Worm (Caenorhabditis elegans): ENCODE results near the gene F54E4.2.

Gene F54E4.2

DNA sequence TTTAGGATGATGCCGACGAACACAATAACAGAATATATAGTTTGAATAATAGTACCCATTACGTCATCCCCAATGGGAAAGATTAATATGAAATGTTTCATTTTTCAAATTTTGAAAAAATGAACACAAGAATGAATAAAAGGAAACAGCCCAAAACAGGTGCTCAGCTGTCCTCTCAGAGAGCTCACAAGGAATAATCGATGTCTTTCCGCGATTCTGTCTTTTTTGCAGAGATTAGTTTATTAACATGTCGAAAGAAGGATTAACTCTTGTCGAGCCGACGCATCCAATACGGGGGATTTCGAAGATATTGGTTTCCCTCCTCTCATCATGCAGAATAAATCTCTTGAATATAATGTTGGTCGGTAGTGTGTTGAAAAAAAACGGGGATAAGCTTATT, at the start of gene F54E4.2:
TSS of gene F54E4.2 (minus strand) at position 101 of the 400 bp plus-strand sequence.
- no peak for TF ChIP-seq klf-2 (GFP tag; conservative IDR thresholded peaks at IDR 0.05)
- TF ChIP-seq ref-1 (GFP tag; conservative IDR thresholded peaks at IDR 0.05): no peak
- no peak for TF ChIP-seq tab-1 (GFP tag; IDR thresholded peaks at IDR 0.05)
- no peak for TF ChIP-seq med-1 (GFP tag; optimal IDR thresholded peaks at IDR 0.05; ENCODE audit: insufficient read depth)
- TF ChIP-seq T22C8.4 (GFP tag; IDR thresholded peaks at IDR 0.05): no peak
- TF ChIP-seq flt-1 (GFP tag; IDR thresholded peaks at IDR 0.05): no peak
- TF ChIP-seq ztf-23 (GFP tag; IDR thresholded peaks at IDR 0.05): no peak
- TF ChIP-seq ztf-29 (GFP tag; IDR thresholded peaks at IDR 0.05): no peak
- no peak for TF ChIP-seq cog-1 (tag; optimal IDR thresholded peaks at IDR 0.05)

DNA sequence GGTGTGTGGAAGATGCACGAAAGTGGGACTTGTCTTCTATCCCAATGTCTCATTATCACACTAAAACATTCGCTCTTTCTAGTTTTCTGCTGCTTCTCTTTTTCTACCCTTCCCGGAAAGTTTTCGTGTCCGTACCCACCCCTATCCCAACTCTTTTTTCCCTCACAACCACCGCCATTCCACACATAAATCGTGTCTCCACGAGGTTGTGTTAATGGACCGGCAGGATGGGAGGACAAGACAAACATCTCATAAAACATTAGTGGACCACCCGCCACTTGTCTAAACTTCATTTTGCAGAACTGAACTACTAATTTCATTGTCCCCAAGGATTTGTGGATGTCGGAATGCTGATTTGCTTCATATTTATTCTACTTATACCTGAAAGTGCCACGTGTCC, 45.3 kb upstream of the F54E4.2 start, which contains the start of gene slt-1:
TSS of gene slt-1 (plus strand) at position 301 of the 400 bp plus-strand sequence.
- TF ChIP-seq klf-2 (GFP tag; conservative IDR thresholded peaks at IDR 0.05) (no peak), ztf-23 (GFP tag; IDR thresholded peaks at IDR 0.05) (no peak), ref-1 (GFP tag; conservative IDR thresholded peaks at IDR 0.05) (no peak), tab-1 (GFP tag; IDR thresholded peaks at IDR 0.05) (no peak), med-1 (GFP tag; optimal IDR thresholded peaks at IDR 0.05; ENCODE audit: insufficient read depth) (no peak), T22C8.4 (GFP tag; IDR thresholded peaks at IDR 0.05) (no peak), ztf-29 (GFP tag; IDR thresholded peaks at IDR 0.05) (no peak), cog-1 (tag; optimal IDR thresholded peaks at IDR 0.05) (no peak), flt-1 (GFP tag; IDR thresholded peaks at IDR 0.05) (no peak)

DNA sequence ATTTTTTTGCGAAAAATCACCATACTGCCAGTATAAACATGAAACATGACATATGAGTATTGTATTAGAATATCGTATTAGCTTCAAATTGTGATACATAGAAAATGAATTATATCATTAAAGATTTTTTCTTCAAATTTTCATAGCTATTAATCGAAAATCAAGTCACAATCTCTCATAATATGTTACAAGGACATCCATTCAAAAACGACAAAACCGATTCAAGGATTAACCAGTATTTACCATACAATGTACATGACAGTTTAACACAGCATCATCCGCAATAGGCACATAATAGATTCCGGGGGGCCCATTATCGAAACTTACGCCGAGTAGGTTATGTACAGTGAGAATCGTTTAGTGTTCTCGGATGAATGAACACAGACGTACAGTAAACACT, 42.6 kb upstream of the F54E4.2 start:
- TF ChIP-seq cog-1 (tag; optimal IDR thresholded peaks at IDR 0.05): no peak
- no peak for TF ChIP-seq flt-1 (GFP tag; IDR thresholded peaks at IDR 0.05)
- no peak for TF ChIP-seq klf-2 (GFP tag; conservative IDR thresholded peaks at IDR 0.05)
- TF ChIP-seq tab-1 (GFP tag; IDR thresholded peaks at IDR 0.05): no peak
- no peak for TF ChIP-seq med-1 (GFP tag; optimal IDR thresholded peaks at IDR 0.05; ENCODE audit: insufficient read depth)
- TF ChIP-seq ztf-29 (GFP tag; IDR thresholded peaks at IDR 0.05): no peak
- TF ChIP-seq ztf-23 (GFP tag; IDR thresholded peaks at IDR 0.05): no peak
- TF ChIP-seq ref-1 (GFP tag; conservative IDR thresholded peaks at IDR 0.05): no peak
- TF ChIP-seq T22C8.4 (GFP tag; IDR thresholded peaks at IDR 0.05): no peak

DNA sequence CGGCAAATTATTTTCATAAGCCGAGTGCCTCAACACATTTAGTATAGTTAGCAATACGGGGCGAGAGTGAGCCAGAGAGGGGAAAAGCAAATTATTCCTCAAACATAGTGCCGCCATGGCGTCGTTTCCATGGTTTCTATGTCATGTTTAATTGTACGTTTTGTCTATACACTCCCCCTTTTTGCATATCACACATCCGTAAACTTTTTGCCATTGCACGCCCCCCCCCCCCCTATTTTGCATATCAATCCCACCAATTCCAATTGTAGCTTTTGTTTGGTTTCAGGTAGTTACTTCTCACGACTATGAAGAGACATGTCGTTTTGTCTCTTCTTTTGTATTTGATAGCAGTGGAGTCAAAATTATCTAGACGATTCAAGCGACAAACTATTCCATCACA, 35.3 kb upstream of the F54E4.2 start, which contains the start of gene C26G2.2:
TSS of gene C26G2.2 (plus strand) at position 301 of the 400 bp plus-strand sequence.
- no peak for TF ChIP-seq ztf-23 (GFP tag; IDR thresholded peaks at IDR 0.05)
- TF ChIP-seq T22C8.4 (GFP tag; IDR thresholded peaks at IDR 0.05): no peak
- no peak for TF ChIP-seq cog-1 (tag; optimal IDR thresholded peaks at IDR 0.05)
- TF ChIP-seq tab-1 (GFP tag; IDR thresholded peaks at IDR 0.05): no peak
- no peak for TF ChIP-seq ref-1 (GFP tag; conservative IDR thresholded peaks at IDR 0.05)
- no peak for TF ChIP-seq klf-2 (GFP tag; conservative IDR thresholded peaks at IDR 0.05)
- TF ChIP-seq ztf-29 (GFP tag; IDR thresholded peaks at IDR 0.05): no peak
- TF ChIP-seq med-1 (GFP tag; optimal IDR thresholded peaks at IDR 0.05; ENCODE audit: insufficient read depth): no peak
- no peak for TF ChIP-seq flt-1 (GFP tag; IDR thresholded peaks at IDR 0.05)

DNA sequence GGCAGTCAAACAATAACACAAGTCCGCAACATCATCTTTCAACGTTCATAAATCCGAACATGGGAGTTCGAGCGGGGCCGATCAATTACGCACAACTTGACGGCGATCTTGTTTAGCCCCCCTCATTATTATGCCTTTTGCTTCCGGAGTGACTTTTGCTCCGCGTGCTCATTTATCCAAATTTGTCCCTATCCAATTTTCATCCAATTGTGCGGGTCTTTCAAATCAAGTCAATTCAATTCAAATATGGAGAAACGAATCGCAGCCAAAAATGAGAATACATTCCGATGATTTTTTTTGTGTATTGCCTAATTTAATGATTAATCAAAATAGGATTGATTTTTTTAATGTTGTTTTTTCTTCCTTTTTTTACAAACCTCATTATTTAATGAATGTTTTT, 33.7 kb upstream of the F54E4.2 start:
- TF ChIP-seq tab-1 (GFP tag; IDR thresholded peaks at IDR 0.05) (no peak), ref-1 (GFP tag; conservative IDR thresholded peaks at IDR 0.05) (no peak), ztf-29 (GFP tag; IDR thresholded peaks at IDR 0.05) (no peak)

DNA sequence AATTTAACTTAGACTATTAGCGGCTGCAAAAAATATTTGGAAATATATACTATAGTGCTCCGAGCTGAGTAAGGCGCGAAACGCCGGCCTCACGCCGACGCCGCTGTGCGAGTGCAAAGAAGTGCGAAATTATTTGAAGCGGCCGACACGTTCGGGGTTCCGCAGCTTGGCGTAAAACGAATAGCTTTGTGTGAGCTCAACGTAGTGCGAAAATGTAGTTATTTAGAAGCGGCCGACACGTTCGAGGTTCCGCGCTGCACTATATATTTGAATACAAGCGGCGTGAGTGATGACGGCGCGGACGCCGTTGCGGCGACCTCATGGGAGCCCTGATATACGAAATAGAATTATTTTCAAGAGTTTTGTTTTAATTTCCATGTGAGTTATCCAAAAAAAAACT, 33.2 kb upstream of the F54E4.2 start:
- TF ChIP-seq T22C8.4 (GFP tag; IDR thresholded peaks at IDR 0.05) (no peak), klf-2 (GFP tag; conservative IDR thresholded peaks at IDR 0.05) (no peak), flt-1 (GFP tag; IDR thresholded peaks at IDR 0.05) (no peak), ref-1 (GFP tag; conservative IDR thresholded peaks at IDR 0.05) (no peak), cog-1 (tag; optimal IDR thresholded peaks at IDR 0.05) (no peak), med-1 (GFP tag; optimal IDR thresholded peaks at IDR 0.05; ENCODE audit: insufficient read depth) (no peak), tab-1 (GFP tag; IDR thresholded peaks at IDR 0.05) (no peak), ztf-23 (GFP tag; IDR thresholded peaks at IDR 0.05) (no peak), ztf-29 (GFP tag; IDR thresholded peaks at IDR 0.05) (no peak)

DNA sequence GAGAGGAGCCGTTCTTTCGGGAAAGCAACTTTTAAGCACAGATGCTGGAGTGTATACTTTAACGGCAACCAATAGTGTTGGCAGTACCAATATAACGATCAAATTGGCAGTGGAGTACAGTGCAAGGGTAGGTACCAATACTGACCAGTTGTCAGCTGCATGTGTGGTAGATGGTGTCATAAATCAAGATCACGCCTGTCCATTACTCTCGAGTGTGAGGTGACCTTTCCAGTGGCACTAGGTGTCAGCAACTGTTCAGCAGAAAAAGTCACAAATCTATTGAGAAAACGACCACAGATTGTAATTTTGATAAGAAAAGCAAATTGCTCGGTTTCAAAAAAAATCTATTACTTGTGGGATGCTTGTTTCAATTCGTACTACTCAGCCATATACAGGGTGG, 30.7 kb upstream of the F54E4.2 start:
- TF ChIP-seq tab-1 (GFP tag; IDR thresholded peaks at IDR 0.05) (no peak), flt-1 (GFP tag; IDR thresholded peaks at IDR 0.05) (no peak), T22C8.4 (GFP tag; IDR thresholded peaks at IDR 0.05) (no peak), ztf-23 (GFP tag; IDR thresholded peaks at IDR 0.05) (no peak), ztf-29 (GFP tag; IDR thresholded peaks at IDR 0.05) (no peak), cog-1 (tag; optimal IDR thresholded peaks at IDR 0.05) (no peak), ref-1 (GFP tag; conservative IDR thresholded peaks at IDR 0.05) (no peak), klf-2 (GFP tag; conservative IDR thresholded peaks at IDR 0.05) (no peak), med-1 (GFP tag; optimal IDR thresholded peaks at IDR 0.05; ENCODE audit: insufficient read depth) (no peak)

DNA sequence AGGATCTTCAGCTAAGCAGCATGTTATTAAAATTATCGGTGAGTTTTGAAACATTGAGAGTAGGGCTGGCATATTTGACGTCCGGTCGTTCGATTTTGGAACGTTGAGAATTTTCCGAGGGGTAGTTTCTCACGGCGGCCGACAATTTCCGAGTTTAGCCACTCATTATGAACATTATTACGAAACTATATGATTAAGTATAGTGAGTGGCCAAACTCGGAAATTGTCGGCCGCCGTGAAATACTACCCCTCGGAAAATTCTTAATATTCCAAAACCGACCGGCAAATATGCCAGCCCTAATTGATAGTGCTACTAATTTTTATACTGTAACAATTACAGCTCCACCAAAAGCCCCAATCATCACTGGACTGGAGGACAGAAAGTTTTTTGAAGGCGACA, 28.7 kb upstream of the F54E4.2 start:
- TF ChIP-seq cog-1 (tag; optimal IDR thresholded peaks at IDR 0.05): no peak
- TF ChIP-seq ztf-23 (GFP tag; IDR thresholded peaks at IDR 0.05): no peak
- TF ChIP-seq med-1 (GFP tag; optimal IDR thresholded peaks at IDR 0.05; ENCODE audit: insufficient read depth): no peak

DNA sequence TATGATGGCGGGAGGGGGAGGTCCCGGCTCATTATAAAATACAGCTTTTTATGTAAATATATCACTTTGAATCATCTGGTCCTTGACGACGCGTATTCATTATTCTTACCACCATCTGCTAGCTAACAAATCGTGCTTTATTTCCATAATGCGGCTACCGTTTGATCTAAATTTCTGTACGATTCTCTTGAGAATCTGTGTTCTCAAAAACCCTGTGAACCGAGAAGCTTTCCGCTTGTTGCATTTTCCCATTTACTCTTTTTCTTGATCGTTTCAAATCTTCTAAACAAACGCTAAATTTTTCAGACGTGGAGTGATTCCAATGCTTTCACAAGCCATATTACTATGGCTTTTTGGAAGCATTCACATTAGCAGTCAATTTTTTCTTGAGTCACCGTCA, 26.0 kb upstream of the F54E4.2 start, which contains the start of gene syg-2:
TSS of gene syg-2 (plus strand) at position 301 of the 400 bp plus-strand sequence.
- no peak for TF ChIP-seq ztf-23 (GFP tag; IDR thresholded peaks at IDR 0.05)
- no peak for TF ChIP-seq klf-2 (GFP tag; conservative IDR thresholded peaks at IDR 0.05)
- no peak for TF ChIP-seq med-1 (GFP tag; optimal IDR thresholded peaks at IDR 0.05; ENCODE audit: insufficient read depth)
- TF ChIP-seq ref-1 (GFP tag; conservative IDR thresholded peaks at IDR 0.05): no peak
- no peak for TF ChIP-seq flt-1 (GFP tag; IDR thresholded peaks at IDR 0.05)
- TF ChIP-seq cog-1 (tag; optimal IDR thresholded peaks at IDR 0.05): no peak
- TF ChIP-seq T22C8.4 (GFP tag; IDR thresholded peaks at IDR 0.05): no peak
- no peak for TF ChIP-seq ztf-29 (GFP tag; IDR thresholded peaks at IDR 0.05)
- no peak for TF ChIP-seq tab-1 (GFP tag; IDR thresholded peaks at IDR 0.05)

DNA sequence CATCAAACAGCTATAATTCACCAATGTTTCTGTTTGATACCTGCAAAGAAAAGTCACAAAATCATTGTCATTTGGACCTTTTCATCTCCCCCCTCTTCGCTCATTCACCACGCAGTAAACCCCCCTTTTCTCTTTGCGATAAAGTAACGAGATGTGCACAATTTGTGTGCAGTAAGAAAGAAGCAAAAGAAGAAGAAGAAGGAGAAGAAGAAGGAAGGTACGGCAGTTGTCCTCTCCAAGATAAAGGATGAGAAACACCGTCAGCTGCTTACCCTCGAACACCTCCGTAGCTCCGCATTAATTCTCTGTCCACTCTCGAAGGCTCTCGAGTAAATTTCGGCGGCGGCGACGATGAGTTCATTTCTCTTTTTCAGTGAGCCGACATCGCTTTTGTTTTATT, 24.8 kb upstream of the F54E4.2 start:
- TF ChIP-seq klf-2 (GFP tag; conservative IDR thresholded peaks at IDR 0.05) (no peak), med-1 (GFP tag; optimal IDR thresholded peaks at IDR 0.05; ENCODE audit: insufficient read depth) (no peak), T22C8.4 (GFP tag; IDR thresholded peaks at IDR 0.05) (no peak), flt-1 (GFP tag; IDR thresholded peaks at IDR 0.05) (no peak), cog-1 (tag; optimal IDR thresholded peaks at IDR 0.05) (no peak), tab-1 (GFP tag; IDR thresholded peaks at IDR 0.05) (no peak), ztf-29 (GFP tag; IDR thresholded peaks at IDR 0.05) (no peak), ztf-23 (GFP tag; IDR thresholded peaks at IDR 0.05) (no peak)
